Worm (Caenorhabditis elegans) whole organism, L3 larva: Measurements from ENCODE around the gene lem-4.

ENCODE experiments used
- ZK546.5 ChIP-seq: sonication (generic microtip); optimal IDR thresholded peaks from 2 replicates; lab custom pipeline; 2017; ENCODE audit warnings: missing biosample characterization, missing genetic modification characterization
- aly-2 ChIP-seq: fragments of 150-350 bp; optimal IDR thresholded peaks from 2 replicates; lab custom pipeline; 2014; ENCODE audit warnings: missing biosample characterization, missing genetic modification characterization
- eor-1 ChIP-seq, 2 experiments: fragments of 150-350 bp; optimal IDR thresholded peaks; 2 replicates each; lab custom pipeline; 2014 to 2018; ENCODE audit warnings: missing biosample characterization in 2 of 2, missing genetic modification characterization in 2 of 2
- fkh-2 ChIP-seq: fragments of 150-350 bp; optimal IDR thresholded peaks from 2 replicates; lab custom pipeline; 2014; ENCODE audit warnings: missing biosample characterization, missing genetic modification reagents, missing genetic modification characterization
- lin-15B ChIP-seq: fragments of 150-350 bp; optimal IDR thresholded peaks from 2 replicates; lab custom pipeline; 2014; ENCODE audit warnings: missing biosample characterization, missing genetic modification characterization
- mdl-1 ChIP-seq: fragments of 150-350 bp; optimal IDR thresholded peaks from 2 replicates; lab custom pipeline; 2014; ENCODE audit warnings: missing biosample characterization, missing genetic modification characterization
- nhr-23 ChIP-seq: fragments of 150-350 bp; optimal IDR thresholded peaks from 2 replicates; lab custom pipeline; 2014; ENCODE audit warnings: missing biosample characterization, missing genetic modification reagents, missing genetic modification characterization
- nhr-237 ChIP-seq: fragments of 150-350 bp; optimal IDR thresholded peaks from 2 replicates; lab custom pipeline; 2014; ENCODE audit warnings: missing biosample characterization, missing genetic modification characterization
- nhr-28 ChIP-seq: fragments of 150-350 bp; optimal IDR thresholded peaks from 2 replicates; lab custom pipeline; 2014; ENCODE audit warnings: missing biosample characterization, missing genetic modification characterization
- nhr-76 ChIP-seq: fragments of 150-350 bp; sonication (generic microtip); optimal IDR thresholded peaks from 5 replicates; lab custom pipeline; 2014; ENCODE audit warnings: missing biosample characterization, missing genetic modification characterization
- snpc-4 ChIP-seq: fragments of 150-350 bp; optimal IDR thresholded peaks from 2 replicates; lab custom pipeline; 2014; ENCODE audit warnings: missing biosample characterization, missing genetic modification characterization

DNA sequence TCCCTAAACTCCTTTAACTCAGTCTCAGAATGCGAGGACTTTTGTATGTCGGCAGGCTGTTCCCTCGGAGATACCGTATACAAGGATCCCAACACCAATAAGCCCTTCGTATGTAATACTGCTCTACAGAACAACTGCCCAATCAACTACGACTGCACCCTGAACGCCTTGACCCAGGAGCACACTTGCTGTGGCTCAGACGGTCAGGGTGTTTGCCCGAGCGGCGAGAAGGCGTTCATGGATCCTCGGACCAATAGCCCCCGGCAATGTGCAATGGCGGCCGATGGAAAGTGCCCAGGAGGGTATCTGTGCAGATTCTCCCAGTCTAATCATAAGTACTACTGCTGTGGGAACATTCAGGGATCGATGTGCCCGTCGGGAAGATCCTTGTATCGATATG, 14.1 kb upstream of the lem-4 start:
- TF ChIP-seq fkh-2 (tag; lab: Kevin White, UChicago) = no peak
- TF ChIP-seq aly-2 (tag; lab: Kevin White, UChicago) = no peak
- no peak for TF ChIP-seq nhr-76 (tag; lab: Kevin White, UChicago)
- TF ChIP-seq ZK546.5 (tag; lab: Kevin White, UChicago) = no peak
- TF ChIP-seq nhr-237 = no peak
- no peak for TF ChIP-seq snpc-4
- TF ChIP-seq eor-1 (tag; optimal IDR thresholded peaks at IDR 0.05; lab: Kevin White, UChicago) = no peak
- no peak for TF ChIP-seq lin-15B (tag; lab: Kevin White, UChicago)
- no peak for TF ChIP-seq nhr-23 (tag; lab: Kevin White, UChicago)
- no peak for TF ChIP-seq nhr-28 (tag; lab: Kevin White, UChicago)
- no peak for TF ChIP-seq mdl-1 (tag; lab: Kevin White, UChicago)
